Fruit fly (Drosophila melanogaster): Measurements from ENCODE around the gene CG11668.

DNA sequence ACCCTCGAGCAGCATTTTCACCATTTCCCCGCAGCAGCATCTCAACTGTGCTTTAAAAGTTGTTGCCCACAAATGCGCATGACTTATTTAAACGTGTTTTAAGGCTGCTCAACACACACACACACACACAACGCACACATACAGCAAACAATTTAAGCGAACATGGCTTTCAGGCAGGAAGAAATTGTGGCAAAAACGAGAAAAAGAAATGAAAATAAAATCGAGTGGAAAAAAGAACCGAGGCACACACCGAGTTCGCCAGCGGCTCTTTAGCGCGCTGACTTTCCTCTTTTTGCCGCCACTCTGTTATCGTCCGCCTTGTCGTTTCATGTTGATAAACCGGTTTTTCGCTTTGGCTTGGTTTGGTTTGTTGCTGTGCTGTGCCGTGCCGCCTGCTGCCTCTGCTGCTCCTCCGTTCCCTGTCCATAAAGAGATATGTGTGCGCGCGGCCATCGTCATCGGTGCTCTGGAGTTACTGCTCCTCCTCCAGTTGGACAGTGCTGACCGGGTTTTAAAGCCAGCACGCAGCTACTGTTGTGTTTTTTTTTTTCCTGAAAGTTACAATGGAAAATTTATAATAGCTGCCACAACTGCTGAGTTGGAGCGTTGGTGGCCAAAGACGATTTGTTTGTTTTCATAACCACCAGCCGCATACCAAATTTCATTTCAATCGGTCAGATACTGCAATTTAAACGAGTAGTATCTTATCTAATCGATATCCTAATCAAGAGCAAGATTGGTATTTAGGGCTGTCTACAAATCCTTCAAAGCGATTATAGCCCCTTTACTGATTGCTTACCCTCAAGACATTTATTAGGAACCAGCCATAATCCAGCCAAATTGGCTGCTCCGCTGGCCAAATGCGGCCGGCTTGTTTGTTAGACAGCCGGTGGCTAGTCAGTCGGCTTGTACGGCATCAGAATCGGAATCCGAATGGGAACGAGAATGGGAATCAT, 22.1 kb upstream of the CG11668 start:
- TF ChIP-seq bab1 (GFP tag; optimal IDR thresholded peaks at IDR 0.05) (no peak), CG12768 (GFP tag; optimal IDR thresholded peaks at IDR 0.05) (peak; percentile 21), CG1620 (GFP tag; optimal IDR thresholded peaks at IDR 0.05) (no peak), pad (GFP tag; optimal IDR thresholded peaks at IDR 0.05) (no peak), cic (GFP tag; optimal IDR thresholded peaks at IDR 0.05) (no peak), toe (GFP tag; optimal IDR thresholded peaks at IDR 0.05) (no peak), kay (GFP tag; ENCODE audit: borderline replicate concordance) (peak; percentile 67), Mnt (GFP tag; optimal IDR thresholded peaks at IDR 0.05) (no peak), Hr96 (GFP tag; optimal IDR thresholded peaks at IDR 0.05) (no peak), CG5204 (GFP tag; optimal IDR thresholded peaks at IDR 0.05) (no peak), Crg-1 (GFP tag; optimal IDR thresholded peaks at IDR 0.05) (no peak), CG14711 (tag; optimal IDR thresholded peaks at IDR 0.05) (no peak), CG7101 (tag; optimal IDR thresholded peaks at IDR 0.05) (no peak), CG7045 (GFP tag; optimal IDR thresholded peaks at IDR 0.05) (no peak)

Data from whole organism, adult.